Fruit fly (Drosophila melanogaster) whole organism, embryonic: ENCODE measurements around the gene Wwox.

Experiments
- BtbVII ChIP-seq: fragments of 200-800 bp; sonication (Bioruptor generic); optimal IDR thresholded peaks from 3 replicates; lab custom pipeline; 2017; ENCODE audit warnings: missing biosample characterization, mild to moderate bottlenecking, missing genetic modification characterization
- CG10321 ChIP-seq: fragments of 200-800 bp; sonication (Bioruptor generic); IDR thresholded peaks from 2 replicates; pipeline ENCODE4 v1.3.6; 2022; ENCODE audit warnings: missing biosample characterization, missing genetic modification characterization
- CG10543 ChIP-seq: fragments of 200-800 bp; sonication (Bioruptor generic); optimal IDR thresholded peaks from 3 replicates; lab custom pipeline; 2017; ENCODE audit warnings: missing biosample characterization, mild to moderate bottlenecking, missing genetic modification characterization, moderate library complexity
- CG11093 ChIP-seq: fragments of 200-800 bp; sonication (Bioruptor generic); IDR thresholded peaks from 3 replicates; pipeline ENCODE4 v1.3.6; 2022; ENCODE audit warnings: missing biosample characterization, missing genetic modification characterization
- CG13123 ChIP-seq: fragments of 200-800 bp; sonication (Bioruptor generic); optimal IDR thresholded peaks from 2 replicates; lab custom pipeline; 2016; ENCODE audit warnings: missing biosample characterization, missing genetic modification characterization
- CG14965 ChIP-seq: fragments of 200-800 bp; sonication (Bioruptor generic); optimal IDR thresholded peaks from 2 replicates; lab custom pipeline; 2016; ENCODE audit warnings: missing biosample characterization, missing genetic modification characterization, borderline replicate concordance
- CG15073 ChIP-seq: fragments of 200-800 bp; sonication (Bioruptor generic); optimal IDR thresholded peaks from 2 replicates; lab custom pipeline; 2016; ENCODE audit warnings: missing biosample characterization, missing genetic modification characterization
- CG15269 ChIP-seq: fragments of 200-800 bp; sonication (Bioruptor generic); optimal IDR thresholded peaks from 2 replicates; lab custom pipeline; 2018; ENCODE audit warnings: missing biosample characterization, mild to moderate bottlenecking, missing genetic modification characterization, moderate library complexity
- CG15514 ChIP-seq: fragments of 200-800 bp; sonication (Bioruptor generic); optimal IDR thresholded peaks from 3 replicates; lab custom pipeline; 2017; ENCODE audit warnings: missing biosample characterization, missing genetic modification characterization, mild to moderate bottlenecking, moderate library complexity, missing genetic modification reagents
- CG17385 ChIP-seq: fragments of 200-800 bp; sonication (Bioruptor generic); optimal IDR thresholded peaks from 3 replicates; lab custom pipeline; 2018; ENCODE audit warnings: missing biosample characterization, mild to moderate bottlenecking, missing genetic modification characterization
- CG1832 ChIP-seq: fragments of 200-800 bp; sonication (Bioruptor generic); optimal IDR thresholded peaks from 2 replicates; lab custom pipeline; 2017; ENCODE audit warnings: missing biosample characterization, mild to moderate bottlenecking, missing genetic modification characterization, inconsistent platforms
- CG2712 ChIP-seq: fragments of 200-800 bp; optimal IDR thresholded peaks from 3 replicates; lab custom pipeline; 2019; ENCODE audit warnings: missing biosample characterization, mild to moderate bottlenecking, missing genetic modification characterization, moderate library complexity
- CG3163 ChIP-seq: fragments of 200-800 bp; sonication (Bioruptor generic); optimal IDR thresholded peaks from 3 replicates; lab custom pipeline; 2016; ENCODE audit warnings: missing biosample characterization, missing genetic modification characterization
- CG32532 ChIP-seq: fragments of 200-800 bp; sonication (Bioruptor generic); IDR thresholded peaks from 2 replicates; pipeline ENCODE4 v1.3.6; 2022; ENCODE audit warnings: missing biosample characterization, missing genetic modification characterization
- CG34224 ChIP-seq: fragments of 200-800 bp; sonication (Bioruptor generic); IDR thresholded peaks from 3 replicates; pipeline ENCODE4 v1.3.6; 2022; ENCODE audit warnings: missing biosample characterization, missing genetic modification characterization; ENCODE audit not compliant: partially characterized antibody
- CG6254 ChIP-seq: fragments of 200-800 bp; sonication (Bioruptor generic); optimal IDR thresholded peaks from 3 replicates; lab custom pipeline; 2017; ENCODE audit warnings: mild to moderate bottlenecking, missing biosample characterization, missing genetic modification reagents, missing genetic modification characterization
- CG6813 ChIP-seq: fragments of 200-800 bp; sonication (Bioruptor generic); optimal IDR thresholded peaks from 2 replicates; lab custom pipeline; 2017; ENCODE audit warnings: missing biosample characterization, missing genetic modification characterization, mild to moderate bottlenecking, moderate library complexity, missing genetic modification reagents
- CG7357 ChIP-seq: fragments of 200-800 bp; sonication (Bioruptor generic); IDR thresholded peaks from 3 replicates; pipeline ENCODE4 v1.3.6; 2022; ENCODE audit warnings: missing biosample characterization, missing genetic modification characterization
- CG7839 ChIP-seq: fragments of 200-800 bp; sonication (Bioruptor generic); optimal IDR thresholded peaks from 3 replicates; lab custom pipeline; 2018; ENCODE audit warnings: missing biosample characterization, mild to moderate bottlenecking, missing genetic modification characterization, moderate library complexity
- CG8290 ChIP-seq, 3 experiments: fragments of 200-800 bp; sonication (Bioruptor generic); optimal IDR thresholded peaks; 2 replicates each; lab custom pipeline; 2016 to 2019; ENCODE audit warnings: missing biosample characterization in 3 of 3, missing genetic modification characterization in 3 of 3, mild to moderate bottlenecking in 2 of 3, moderate library complexity in 1 of 3
- CG8478 ChIP-seq: fragments of >200 bp; optimal IDR thresholded peaks from 2 replicates; lab custom pipeline; 2018
- CG9215 ChIP-seq: fragments of 200-800 bp; sonication (Bioruptor generic); IDR thresholded peaks from 2 replicates; pipeline ENCODE4 v1.3.6; 2022; ENCODE audit warnings: missing biosample characterization, missing genetic modification characterization
- Deaf1 ChIP-seq: fragments of 200-800 bp; optimal IDR thresholded peaks from 3 replicates; lab custom pipeline; 2019; ENCODE audit warnings: missing biosample characterization, mild to moderate bottlenecking, missing genetic modification characterization, moderate library complexity
- Drgx ChIP-seq: fragments of 200-800 bp; sonication (Bioruptor generic); IDR thresholded peaks from 2 replicates; pipeline ENCODE4 v1.3.6; 2022; ENCODE audit warnings: missing biosample characterization, missing genetic modification characterization
- H15 ChIP-seq: fragments of 200-800 bp; sonication (Bioruptor generic); IDR thresholded peaks from 3 replicates; pipeline ENCODE4 v1.3.6; 2022; ENCODE audit warnings: missing biosample characterization, missing genetic modification characterization
- Hmx ChIP-seq: fragments of 200-800 bp; sonication (Bioruptor generic); optimal IDR thresholded peaks from 2 replicates; lab custom pipeline; 2016; ENCODE audit warnings: missing biosample characterization, missing genetic modification characterization
- MBD-R2 ChIP-seq: fragments of 200-800 bp; sonication (Bioruptor generic); IDR thresholded peaks from 2 replicates; pipeline ENCODE4 v1.3.6; 2022; ENCODE audit warnings: missing biosample characterization, missing genetic modification characterization
- Med ChIP-seq: fragments of 200-800 bp; sonication (Bioruptor generic); peaks from one replicate; lab custom pipeline; 2016; ENCODE audit warnings: missing biosample characterization, missing genetic modification characterization, mild to moderate bottlenecking, inconsistent platforms, moderate library complexity
- Neu2 ChIP-seq: fragments of 200-800 bp; sonication (Bioruptor generic); optimal IDR thresholded peaks from 3 replicates; lab custom pipeline; 2016; ENCODE audit warnings: missing biosample characterization, missing genetic modification characterization, borderline replicate concordance
- Nf-YC ChIP-seq: fragments of 200-800 bp; optimal IDR thresholded peaks from 3 replicates; lab custom pipeline; 2019; ENCODE audit warnings: missing biosample characterization, mild to moderate bottlenecking, missing genetic modification characterization, moderate library complexity
- Sry-β ChIP-seq: fragments of 200-800 bp; sonication (Bioruptor generic); optimal IDR thresholded peaks from 2 replicates; lab custom pipeline; 2018; ENCODE audit warnings: missing biosample characterization, mild to moderate bottlenecking, missing genetic modification characterization, moderate library complexity
- Trl ChIP-seq, 3 experiments: fragments of >200 bp in 2 of 3; fragments of 200-800 bp in 1 of 3; sonication (Bioruptor generic) in 1 of 3; optimal IDR thresholded peaks; 2 replicates in 1 of 3; 3 replicates in 2 of 3; lab custom pipeline; 2016 to 2017; ENCODE audit warnings: missing biosample characterization in 1 of 3, missing genetic modification characterization in 1 of 3
- Vsx1 ChIP-seq: fragments of 200-800 bp; sonication (Bioruptor generic); optimal IDR thresholded peaks from 2 replicates; lab custom pipeline; 2017; ENCODE audit warnings: missing biosample characterization, mild to moderate bottlenecking, missing genetic modification characterization, missing genetic modification reagents
- cg ChIP-seq: fragments of 200-800 bp; sonication (Bioruptor generic); optimal IDR thresholded peaks from 3 replicates; lab custom pipeline; 2019; ENCODE audit warnings: missing biosample characterization, mild to moderate bottlenecking, missing genetic modification characterization, moderate library complexity
- chinmo ChIP-seq: fragments of 200-800 bp; sonication (Bioruptor generic); IDR thresholded peaks from 4 replicates; pipeline ENCODE4 v1.3.6; 2022; ENCODE audit warnings: missing biosample characterization, missing genetic modification characterization; ENCODE audit not compliant: partially characterized antibody
- chn ChIP-seq: fragments of 200-800 bp; sonication (Bioruptor generic); optimal IDR thresholded peaks from 2 replicates; lab custom pipeline; 2016; ENCODE audit warnings: missing biosample characterization, missing genetic modification characterization
- da ChIP-seq: fragments of 200-800 bp; sonication (Bioruptor generic); optimal IDR thresholded peaks from 2 replicates; lab custom pipeline; 2016; ENCODE audit warnings: missing biosample characterization, missing genetic modification characterization
- en ChIP-seq: fragments of 200-800 bp; sonication (Bioruptor generic); optimal IDR thresholded peaks from 2 replicates; lab custom pipeline; 2016; ENCODE audit warnings: missing biosample characterization, missing genetic modification characterization
- fu2 ChIP-seq: fragments of 200-800 bp; sonication (Bioruptor generic); optimal IDR thresholded peaks from 2 replicates; lab custom pipeline; 2016; ENCODE audit warnings: missing biosample characterization, missing genetic modification characterization
- gce ChIP-seq: fragments of 200-800 bp; sonication (Bioruptor generic); IDR thresholded peaks from 3 replicates; pipeline ENCODE4 v1.3.6; 2022; ENCODE audit warnings: missing biosample characterization, missing genetic modification characterization
- ham ChIP-seq: fragments of 200-800 bp; sonication (Bioruptor generic); IDR thresholded peaks from 2 replicates; pipeline ENCODE4 v1.3.6; 2022; ENCODE audit warnings: missing biosample characterization, missing genetic modification characterization
- insv ChIP-seq, 2 experiments: fragments of 200-800 bp; sonication (Bioruptor generic); optimal IDR thresholded peaks; 3 replicates each; lab custom pipeline; 2016 to 2018; ENCODE audit warnings: missing biosample characterization in 2 of 2, missing genetic modification characterization in 2 of 2
- nerfin-1 ChIP-seq: fragments of 200-800 bp; sonication (Bioruptor generic); optimal IDR thresholded peaks from 3 replicates; lab custom pipeline; 2019; ENCODE audit warnings: missing biosample characterization, mild to moderate bottlenecking, missing genetic modification characterization, moderate library complexity
- nom ChIP-seq: fragments of 200-800 bp; sonication (Bioruptor generic); optimal IDR thresholded peaks from 2 replicates; lab custom pipeline; 2017; ENCODE audit warnings: missing biosample characterization, missing genetic modification characterization, mild to moderate bottlenecking, moderate library complexity, missing genetic modification reagents
- prd ChIP-seq, 3 experiments: fragments of >200 bp in 2 of 3; fragments of 200-800 bp in 1 of 3; sonication (Bioruptor generic) in 1 of 3; optimal IDR thresholded peaks in 2 of 3; IDR thresholded peaks in 1 of 3; 2 replicates in 2 of 3; 3 replicates in 1 of 3; pipeline versions ENCODE4 v1.3.6 to Lab custom; 2017 to 2022; ENCODE audit warnings: missing biosample characterization in 1 of 3, missing genetic modification characterization in 1 of 3
- sd ChIP-seq: fragments of 200-800 bp; sonication (Bioruptor generic); optimal IDR thresholded peaks from 3 replicates; lab custom pipeline; 2018; ENCODE audit warnings: missing biosample characterization, mild to moderate bottlenecking, missing genetic modification characterization, moderate library complexity
- sens ChIP-seq: fragments of 200-800 bp; sonication (Bioruptor generic); peaks from one replicate; lab custom pipeline; 2016; ENCODE audit warnings: missing biosample characterization, missing genetic modification characterization
- twi ChIP-seq: fragments of 200-800 bp; optimal IDR thresholded peaks from 2 replicates; lab custom pipeline; 2019; ENCODE audit warnings: missing biosample characterization, mild to moderate bottlenecking, missing genetic modification characterization, moderate library complexity
- yki ChIP-seq: fragments of >200 bp; optimal IDR thresholded peaks from 3 replicates; lab custom pipeline; 2018

Gene Wwox

dm6 chr2L:8033756-8034155 is 29.7 kb upstream of the Wwox start (continued):
- TF ChIP-seq ham (GFP tag; lab: Robert Waterston, UW) = no peak
- no peak for TF ChIP-seq fu2 (GFP tag; lab: Kevin White, UChicago)
- TF ChIP-seq Neu2 = no peak
- TF ChIP-seq CG7839 (tag; lab: Kevin White, UChicago) = no peak
- peak; percentile 42 for TF ChIP-seq Med
- no peak for TF ChIP-seq Sry-β (GFP tag; lab: Kevin White, UChicago)
- peak; percentile 12 for TF ChIP-seq sens
- TF ChIP-seq CG34224 (GFP tag; lab: Robert Waterston, UW) = no peak
- TF ChIP-seq Vsx1 (GFP tag; lab: Kevin White, UChicago) = no peak
- TF ChIP-seq H15 (GFP tag; lab: Robert Waterston, UW) = no peak
- no peak for TF ChIP-seq MBD-R2 (GFP tag; lab: Robert Waterston, UW)
- no peak for TF ChIP-seq twi (tag; lab: Kevin White, UChicago)
- TF ChIP-seq da = no peak
- TF ChIP-seq CG15269 = no peak

- TF ChIP-seq nom = peak; percentile 46
- peak; percentile 26; the same call in 1 of the 2 replicates for TF ChIP-seq CG9215 (GFP tag; lab: Robert Waterston, UW)
- TF ChIP-seq Hmx (GFP tag; lab: Kevin White, UChicago) = no peak
- no peak for TF ChIP-seq CG15073 (GFP tag; lab: Kevin White, UChicago)
- peak; percentile 79 for TF ChIP-seq CG3163 (GFP tag; lab: Kevin White, UChicago)
- TF ChIP-seq CG17385 = peak; percentile 69
- TF ChIP-seq CG6254 = peak; percentile 9
- TF ChIP-seq CG8290 (GFP tag; optimal IDR thresholded peaks at IDR 0.05; lab: Kevin White, UChicago) = no peak
- TF ChIP-seq CG8290 (tag; optimal IDR thresholded peaks at IDR 0.05; lab: Kevin White, UChicago) = peak in 1 of 2 experiments; percentile 47
- TF ChIP-seq CG8478 (lab: Kevin White, UChicago) = peak; percentile 57
- peak; percentile 7 for TF ChIP-seq CG2712 (tag; lab: Kevin White, UChicago)
- no peak for TF ChIP-seq CG13123
- TF ChIP-seq chinmo (GFP tag; lab: Robert Waterston, UW) = peak; percentile 79; the same call in 2 of the 4 replicates
- TF ChIP-seq CG6813 (GFP tag; lab: Kevin White, UChicago) = peak; percentile 27
- no peak for TF ChIP-seq en (GFP tag; lab: Kevin White, UChicago)
- TF ChIP-seq insv (GFP tag; optimal IDR thresholded peaks at IDR 0.05; lab: Kevin White, UChicago) = no peak
- peak; percentile 12 for TF ChIP-seq CG15514 (GFP tag; lab: Kevin White, UChicago)
- TF ChIP-seq prd (optimal IDR thresholded peaks at IDR 0.05; lab: Kevin White, UChicago) = no peak
- no peak for TF ChIP-seq prd (GFP tag; IDR thresholded peaks at IDR 0.05; lab: Robert Waterston, UW)
- TF ChIP-seq yki (lab: Kevin White, UChicago) = peak; percentile 78
- no peak for TF ChIP-seq gce (GFP tag; lab: Robert Waterston, UW)
- peak; percentile 68 for TF ChIP-seq CG1832 (GFP tag; lab: Kevin White, UChicago)
- TF ChIP-seq Trl (optimal IDR thresholded peaks at IDR 0.05; lab: Kevin White, UChicago) = peak; percentile 95 to 97
- TF ChIP-seq Trl (GFP tag; optimal IDR thresholded peaks at IDR 0.05; lab: Kevin White, UChicago) = peak; percentile 67
- TF ChIP-seq CG7357 (GFP tag; lab: Robert Waterston, UW) = no peak
- peak; percentile 8 for TF ChIP-seq chn (GFP tag; lab: Kevin White, UChicago)
- peak; percentile 44; the same call in 1 of the 2 replicates for TF ChIP-seq CG10321
- TF ChIP-seq Drgx (GFP tag; lab: Robert Waterston, UW) = no peak
- no peak for TF ChIP-seq CG14965 (GFP tag; lab: Kevin White, UChicago)
- TF ChIP-seq CG10543 = no peak
- peak; percentile 85 for TF ChIP-seq cg (GFP tag; lab: Kevin White, UChicago)
- peak; percentile 11 for TF ChIP-seq nerfin-1 (tag; lab: Kevin White, UChicago)
- TF ChIP-seq CG11093 (GFP tag; lab: Robert Waterston, UW) = no peak
- peak; percentile 45 for TF ChIP-seq BtbVII (GFP tag; lab: Kevin White, UChicago)
- TF ChIP-seq sd = peak; percentile 88
- TF ChIP-seq Deaf1 (tag; lab: Kevin White, UChicago) = peak; percentile 38
- no peak for TF ChIP-seq Nf-YC (tag; lab: Kevin White, UChicago)
- TF ChIP-seq CG32532 = peak; percentile 52; the same call in 1 of the 2 replicates
These were observed 27.5 kb upstream of the Wwox start for dm6 chr2L:8031588-8031987.
